Fruit fly (Drosophila melanogaster): ENCODE data around the gene FoxP.
A peak's percentile ranks its signal among the peaks of the same experiment; 100 is the strongest.

The FoxP gene

dm6 chr3R:9705008-9705628 lies 25.6 kb downstream of the FoxP start, which contains the start of gene Unc-115a (continued):
- TF ChIP-seq CG10321 (GFP tag; IDR thresholded peaks at IDR 0.05) (no peak), pzg (GFP tag; optimal IDR thresholded peaks at IDR 0.05) (peak; percentile 97), bowl (GFP tag; IDR thresholded peaks at IDR 0.05) (no peak), jigr1 (GFP tag; IDR thresholded peaks at IDR 0.05) (no peak), CG2116 (GFP tag; optimal IDR thresholded peaks at IDR 0.05) (peak; percentile 74), repo (GFP tag; optimal IDR thresholded peaks at IDR 0.05) (peak; percentile 61), dpn (GFP tag; optimal IDR thresholded peaks at IDR 0.05) (peak; percentile 36 to 47), dan (GFP tag; IDR thresholded peaks at IDR 0.05) (no peak), zen (tag; optimal IDR thresholded peaks at IDR 0.05) (peak; percentile 67), Pdp1 (GFP tag; optimal IDR thresholded peaks at IDR 0.05) (peak; percentile 27 to 63), fd64A (GFP tag; optimal IDR thresholded peaks at IDR 0.05) (no peak), Dp (GFP tag; optimal IDR thresholded peaks at IDR 0.05) (peak; percentile 41), Hr39 (optimal IDR thresholded peaks at IDR 0.05) (no peak), en (GFP tag; optimal IDR thresholded peaks at IDR 0.05) (no peak), hbn (GFP tag; IDR thresholded peaks at IDR 0.05; ENCODE audit: partially characterized antibody) (no peak), sc (optimal IDR thresholded peaks at IDR 0.05) (no peak), sc (GFP tag; optimal IDR thresholded peaks at IDR 0.05) (no peak), ems (GFP tag; optimal IDR thresholded peaks at IDR 0.05) (peak; percentile 17), ro (GFP tag; IDR thresholded peaks at IDR 0.05) (no peak), CG2712 (tag; optimal IDR thresholded peaks at IDR 0.05) (peak; percentile 73), CG16863 (GFP tag; optimal IDR thresholded peaks at IDR 0.05) (peak; percentile 37), kay (GFP tag; optimal IDR thresholded peaks at IDR 0.05) (peak; percentile 38), prd (optimal IDR thresholded peaks at IDR 0.05) (no peak), prd (GFP tag; IDR thresholded peaks at IDR 0.05) (no peak), fru (optimal IDR thresholded peaks at IDR 0.05) (no peak), CG13894 (tag; optimal IDR thresholded peaks at IDR 0.05) (no peak), CG3838 (GFP tag; optimal IDR thresholded peaks at IDR 0.05) (no peak), CG13296 (GFP tag; optimal IDR thresholded peaks at IDR 0.05) (peak; percentile 41), CG16815 (GFP tag; optimal IDR thresholded peaks at IDR 0.05) (no peak), Dfd (GFP tag; optimal IDR thresholded peaks at IDR 0.05) (no peak), fd102C (GFP tag; optimal IDR thresholded peaks at IDR 0.05) (peak; percentile 22), sna (GFP tag; IDR thresholded peaks at IDR 0.05; ENCODE audit: partially characterized antibody) (no peak), dysf (GFP tag; IDR thresholded peaks at IDR 0.05) (no peak), TFAM (GFP tag; optimal IDR thresholded peaks at IDR 0.05) (no peak), CG12236 (GFP tag; optimal IDR thresholded peaks at IDR 0.05) (peak; percentile 43), bab2 (GFP tag; optimal IDR thresholded peaks at IDR 0.05) (peak; percentile 15), Nf-YC (tag; optimal IDR thresholded peaks at IDR 0.05) (peak; percentile 32), Nf-YA (GFP tag; IDR thresholded peaks at IDR 0.05) (no peak), Asciz (GFP tag; optimal IDR thresholded peaks at IDR 0.05) (no peak), org-1 (GFP tag; optimal IDR thresholded peaks at IDR 0.05) (no peak), CG12219 (GFP tag; optimal IDR thresholded peaks at IDR 0.05) (no peak), CG7928 (GFP tag; optimal IDR thresholded peaks at IDR 0.05) (no peak), MBD-R2 (GFP tag; IDR thresholded peaks at IDR 0.05) (no peak), Awh (GFP tag; IDR thresholded peaks at IDR 0.05) (no peak), toy (GFP tag; IDR thresholded peaks at IDR 0.05) (no peak), insv (GFP tag; optimal IDR thresholded peaks at IDR 0.05) (peak in 1 of 2 experiments; percentile 87), Xrp1 (GFP tag; IDR thresholded peaks at IDR 0.05) (no peak), Lpt (GFP tag; optimal IDR thresholded peaks at IDR 0.05) (no peak), CG13123 (GFP tag; optimal IDR thresholded peaks at IDR 0.05) (no peak), Dll (GFP tag; IDR thresholded peaks at IDR 0.05; ENCODE audit: partially characterized antibody) (no peak), NC2α (GFP tag; optimal IDR thresholded peaks at IDR 0.05) (peak; percentile 43), E2f1 (GFP tag; IDR thresholded peaks at IDR 0.05) (no peak), CG8089 (GFP tag; optimal IDR thresholded peaks at IDR 0.05) (peak; percentile 8)
